Worm (Caenorhabditis elegans) whole organism, midembryonic: ENCODE measurements around the gene srd-33.

Source experiments
- T22C8.4 ChIP-seq: fragments of 200-800 bp; sonication (Bioruptor generic); IDR thresholded peaks from 2 replicates; pipeline ENCODE4 v1.3.6; 2022; ENCODE audit warnings: missing genetic modification characterization, missing compliant biosample characterization
- flt-1 ChIP-seq: fragments of 200-800 bp; sonication (Bioruptor generic); IDR thresholded peaks from 2 replicates; pipeline ENCODE4 v1.3.6; 2022; ENCODE audit warnings: missing genetic modification characterization, missing compliant biosample characterization
- klf-2 ChIP-seq: fragments of 200-800 bp; sonication (Bioruptor generic); conservative IDR thresholded peaks from 2 replicates; pipeline ENCODE4 v1.3.6; 2022; ENCODE audit warnings: missing genetic modification reagents, missing genetic modification characterization, missing compliant biosample characterization
- med-1 ChIP-seq: sonication (generic microtip); optimal IDR thresholded peaks from 2 replicates; lab custom pipeline; 2017; ENCODE audit warnings: missing genetic modification characterization, mild to moderate bottlenecking, missing compliant biosample characterization, antibody characterized with exemption, missing genetic modification reagents; ENCODE audit not compliant: insufficient read depth
- ref-1 ChIP-seq: fragments of 200-800 bp; sonication (Bioruptor generic); conservative IDR thresholded peaks from 2 replicates; pipeline ENCODE4 v1.3.6; 2022; ENCODE audit warnings: missing genetic modification reagents, missing genetic modification characterization, missing compliant biosample characterization
- tab-1 ChIP-seq: fragments of 200-800 bp; sonication (Bioruptor generic); IDR thresholded peaks from 2 replicates; pipeline ENCODE4 v1.3.6; 2022; ENCODE audit warnings: missing genetic modification characterization, missing compliant biosample characterization
- ztf-23 ChIP-seq: fragments of 200-800 bp; sonication (Bioruptor generic); IDR thresholded peaks from 2 replicates; pipeline ENCODE4 v1.3.6; 2022; ENCODE audit warnings: missing genetic modification reagents, missing genetic modification characterization, missing compliant biosample characterization

DNA sequence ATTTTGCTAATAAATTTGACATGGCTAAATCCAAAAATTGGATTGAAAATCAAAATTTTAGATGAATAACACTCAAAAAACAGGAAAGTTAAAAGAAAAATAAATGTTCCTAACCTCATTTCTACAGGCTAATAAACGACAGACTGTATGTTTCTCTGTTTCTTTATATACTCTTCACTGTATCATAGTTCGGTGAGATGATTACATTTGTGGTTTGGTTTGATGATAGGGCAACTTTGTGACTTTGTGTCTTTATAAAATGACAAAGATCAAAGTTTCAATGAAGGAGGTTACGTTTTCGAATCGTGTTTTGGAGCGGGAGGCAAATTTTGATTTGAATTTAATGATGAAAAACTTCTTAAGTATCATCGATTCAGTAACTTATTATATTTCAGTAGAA is 17.4 kb downstream of the srd-33 start, which contains the start of gene ugt-12:
- TF ChIP-seq T22C8.4 (GFP tag; lab: Robert Waterston, UW): no peak
- TF ChIP-seq ref-1 (GFP tag; lab: Robert Waterston, UW): no peak
- no peak for TF ChIP-seq flt-1 (GFP tag; lab: Robert Waterston, UW)
- TF ChIP-seq tab-1: no peak
- no peak for TF ChIP-seq med-1 (GFP tag; lab: Kevin White, UChicago)
- no peak for TF ChIP-seq klf-2
- no peak for TF ChIP-seq ztf-23
